Worm (Caenorhabditis elegans): Measurements from ENCODE around the gene Y62E10A.13.

Y62E10A.13 gene

DNA sequence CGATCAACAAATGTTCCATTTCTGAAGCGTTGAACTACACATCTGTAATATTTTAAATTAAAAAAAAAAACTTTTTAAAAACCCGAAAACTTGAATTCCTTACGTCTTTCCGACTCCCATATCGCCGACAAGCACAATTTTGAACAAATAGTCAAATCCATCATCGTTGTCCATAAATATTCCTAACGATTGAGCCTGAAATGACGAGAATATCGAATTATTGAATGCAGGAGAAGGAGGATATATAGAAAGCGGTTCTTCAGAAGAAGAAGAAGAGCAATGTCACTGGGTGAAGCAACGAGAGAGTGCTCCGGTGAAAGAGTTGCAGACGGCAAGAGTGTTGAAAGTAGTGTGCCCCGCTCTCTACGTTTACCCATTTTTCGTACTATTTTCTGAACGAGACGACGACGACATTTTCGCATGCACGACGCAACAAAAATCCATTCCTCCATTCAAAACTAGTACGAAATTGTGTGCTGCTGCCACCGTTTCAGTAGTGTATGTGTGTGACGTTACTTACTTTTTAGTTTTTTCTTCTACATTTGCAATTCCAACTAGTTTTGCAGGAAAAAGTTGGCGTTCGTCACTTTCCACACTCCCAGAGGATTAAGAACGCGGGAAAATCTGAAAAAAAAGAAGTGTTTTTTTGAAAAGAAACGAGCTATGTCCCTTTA is 15.0 kb downstream of the Y62E10A.13 start, which contains the start of gene rab-19:
TSS of gene rab-19 (minus strand) at position 624 of the 674 bp plus-strand sequence.
- TF ChIP-seq hmg-11 (tag; optimal IDR thresholded peaks at IDR 0.05) (peak; percentile 65), lin-15B (tag; optimal IDR thresholded peaks at IDR 0.05) (peak; percentile 13), nhr-76 (tag; optimal IDR thresholded peaks at IDR 0.05) (no peak), lin-39 (tag; optimal IDR thresholded peaks at IDR 0.05) (peak; percentile 35), ceh-16 (tag; optimal IDR thresholded peaks at IDR 0.05) (no peak), nfya-1 (tag; optimal IDR thresholded peaks at IDR 0.05; ENCODE audit: insufficient read depth) (peak; percentile 26), jun-1 (tag; optimal IDR thresholded peaks at IDR 0.05) (no peak)

- TF ChIP-seq ZK546.5 (tag; optimal IDR thresholded peaks at IDR 0.05) = no peak
- no peak for TF ChIP-seq nhr-23 (tag; optimal IDR thresholded peaks at IDR 0.05)
- no peak for TF ChIP-seq unc-62 (GFP tag; optimal IDR thresholded peaks at IDR 0.05)
- TF ChIP-seq elt-2 (tag; optimal IDR thresholded peaks at IDR 0.05) = no peak
- no peak for TF ChIP-seq mdl-1 (tag; optimal IDR thresholded peaks at IDR 0.05)
- no peak for TF ChIP-seq ztf-11 (tag; optimal IDR thresholded peaks at IDR 0.05)
- TF ChIP-seq sea-2 (GFP tag; optimal IDR thresholded peaks at IDR 0.05) = no peak
- no peak for TF ChIP-seq pha-4 (tag; optimal IDR thresholded peaks at IDR 0.05)
- TF ChIP-seq nhr-11 (tag; optimal IDR thresholded peaks at IDR 0.05) = no peak
- no peak for TF ChIP-seq fkh-2 (tag; optimal IDR thresholded peaks at IDR 0.05)
- no peak for TF ChIP-seq egl-5 (tag; optimal IDR thresholded peaks at IDR 0.05)
- no peak for TF ChIP-seq ceh-82 (tag; optimal IDR thresholded peaks at IDR 0.05)
- no peak for TF ChIP-seq nhr-237 (tag; optimal IDR thresholded peaks at IDR 0.05)
- TF ChIP-seq egl-27 (tag; optimal IDR thresholded peaks at IDR 0.05) = no peak
- TF ChIP-seq lin-39 (tag; optimal IDR thresholded peaks at IDR 0.05) = no peak
- no peak for TF ChIP-seq nhr-76 (tag; optimal IDR thresholded peaks at IDR 0.05)
- no peak for TF ChIP-seq nhr-77 (tag; optimal IDR thresholded peaks at IDR 0.05)
- TF ChIP-seq eor-1 (tag; optimal IDR thresholded peaks at IDR 0.05) = no peak
- TF ChIP-seq ztf-4 (tag; optimal IDR thresholded peaks at IDR 0.05) = no peak
These were observed 17.0 kb downstream of the Y62E10A.13 start, which contains the start of gene emc-3 for ce11 chrIV:13381823-13382222. emc-3 (minus strand) TSS chrIV:13381923.

DNA sequence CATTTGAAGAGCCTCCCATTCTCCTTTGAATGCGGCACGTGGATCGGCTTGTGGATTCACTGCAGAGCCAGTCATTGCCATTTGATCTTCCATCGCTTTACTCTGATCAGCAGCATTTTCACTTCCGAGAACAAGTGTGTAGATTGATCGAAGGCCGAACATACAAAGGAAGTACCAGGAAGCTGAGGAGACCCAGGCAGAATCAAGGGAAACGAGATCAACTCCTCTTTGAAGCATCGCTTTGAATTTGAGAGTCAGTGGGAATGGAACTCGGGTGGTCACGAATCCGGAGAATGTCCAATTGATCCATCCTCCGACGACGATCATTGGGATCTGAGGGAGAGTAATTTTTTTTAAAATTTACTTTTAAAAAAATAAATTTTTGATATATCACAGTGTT is 18.3 kb downstream of the Y62E10A.13 start:
- TF ChIP-seq ceh-28 (tag; optimal IDR thresholded peaks at IDR 0.05) (no peak), nhr-77 (tag; optimal IDR thresholded peaks at IDR 0.05) (no peak), fkh-10 (GFP tag; optimal IDR thresholded peaks at IDR 0.05) (no peak), jun-1 (tag; optimal IDR thresholded peaks at IDR 0.05) (no peak), ztf-11 (tag; optimal IDR thresholded peaks at IDR 0.05) (no peak), ama-1 (optimal IDR thresholded peaks at IDR 0.05) (no peak), nhr-12 (tag; optimal IDR thresholded peaks at IDR 0.05) (no peak), mml-1 (tag; optimal IDR thresholded peaks at IDR 0.05) (no peak), pqm-1 (tag; optimal IDR thresholded peaks at IDR 0.05) (no peak)

- TF ChIP-seq R02D3.7 (tag; optimal IDR thresholded peaks at IDR 0.05) (no peak), nhr-237 (tag; optimal IDR thresholded peaks at IDR 0.05) (no peak), aly-2 (tag; optimal IDR thresholded peaks at IDR 0.05) (no peak), mdl-1 (tag; optimal IDR thresholded peaks at IDR 0.05) (no peak), sea-2 (GFP tag; optimal IDR thresholded peaks at IDR 0.05) (no peak), egl-5 (tag; optimal IDR thresholded peaks at IDR 0.05) (no peak), lin-15B (tag; optimal IDR thresholded peaks at IDR 0.05) (no peak), jun-1 (tag; optimal IDR thresholded peaks at IDR 0.05) (no peak), ZK546.5 (tag; optimal IDR thresholded peaks at IDR 0.05) (no peak), nhr-76 (tag; optimal IDR thresholded peaks at IDR 0.05) (no peak), eor-1 (tag; optimal IDR thresholded peaks at IDR 0.05) (no peak), ceh-28 (tag; optimal IDR thresholded peaks at IDR 0.05) (no peak), skn-1 (tag; optimal IDR thresholded peaks at IDR 0.05) (no peak), ama-1 (optimal IDR thresholded peaks at IDR 0.05) (no peak)
These were observed 21.1 kb downstream of the Y62E10A.13 start, which contains the start of gene mau-8 for ce11 chrIV:13377716-13378115. mau-8 (plus strand) TSS chrIV:13378016.

DNA sequence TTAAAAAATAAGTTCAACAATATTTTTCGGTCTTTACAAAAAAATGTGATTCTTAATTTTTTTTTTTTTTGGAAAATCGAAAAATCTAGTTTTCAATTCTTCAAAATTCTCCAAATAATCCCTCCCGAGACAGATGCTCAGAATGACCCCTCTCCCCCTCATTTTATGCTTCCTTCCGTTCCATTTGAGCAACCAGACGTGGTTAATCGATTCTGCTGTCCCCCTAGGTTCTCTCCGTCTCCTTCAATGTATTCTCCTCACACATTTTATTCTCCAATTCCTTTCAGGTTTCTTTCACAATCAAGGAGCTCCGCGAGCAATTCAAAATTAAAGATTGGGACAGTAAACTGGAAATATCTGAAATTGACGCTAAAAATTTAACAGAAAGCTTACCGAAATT is 23.9 kb downstream of the Y62E10A.13 start:
- TF ChIP-seq skn-1 (tag; optimal IDR thresholded peaks at IDR 0.05) = no peak
- no peak for TF ChIP-seq unc-62 (GFP tag; optimal IDR thresholded peaks at IDR 0.05)
- TF ChIP-seq tbx-2 (tag; optimal IDR thresholded peaks at IDR 0.05) = no peak
- no peak for TF ChIP-seq eor-1 (tag; optimal IDR thresholded peaks at IDR 0.05)
- TF ChIP-seq egl-27 (tag; optimal IDR thresholded peaks at IDR 0.05) = no peak
- peak; percentile 36 for TF ChIP-seq hmg-11 (tag; optimal IDR thresholded peaks at IDR 0.05)
- TF ChIP-seq elt-3 (tag; optimal IDR thresholded peaks at IDR 0.05) = no peak
- TF ChIP-seq lsy-12 (tag; optimal IDR thresholded peaks at IDR 0.05) = no peak
- no peak for TF ChIP-seq ztf-11 (tag; optimal IDR thresholded peaks at IDR 0.05)
- TF ChIP-seq lin-39 (tag; optimal IDR thresholded peaks at IDR 0.05) = peak; percentile 10
- no peak for TF ChIP-seq ceh-16 (tag; optimal IDR thresholded peaks at IDR 0.05)
